Worm (Caenorhabditis elegans): ENCODE results near the gene F57C12.2.

DNA sequence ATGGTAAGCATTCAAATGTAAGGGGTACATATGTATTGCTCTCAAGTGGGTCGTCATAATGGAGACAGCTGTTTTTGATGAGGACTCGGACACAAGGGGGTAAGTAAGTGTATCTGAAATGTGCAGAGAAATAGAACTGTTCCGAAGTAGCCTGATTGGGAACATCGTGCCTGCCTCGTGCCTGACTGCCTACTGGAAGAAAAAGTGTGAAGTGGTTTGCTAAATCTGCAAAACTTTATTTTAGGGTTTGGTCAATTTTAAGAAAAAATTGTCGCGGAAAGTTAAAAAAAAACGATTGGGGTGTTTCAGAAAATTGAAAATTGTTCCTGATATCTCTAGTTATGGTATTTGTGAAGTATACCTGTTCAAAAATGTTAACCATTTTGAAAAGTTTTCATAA is 6.0 kb upstream of the F57C12.2 start, which contains the start of gene hlh-19:
- TF ChIP-seq flt-1 (GFP tag; IDR thresholded peaks at IDR 0.05) = no peak
- TF ChIP-seq ztf-29 (GFP tag; IDR thresholded peaks at IDR 0.05) = no peak
- TF ChIP-seq ref-1 (GFP tag; conservative IDR thresholded peaks at IDR 0.05) = no peak
- no peak for TF ChIP-seq cog-1 (tag; optimal IDR thresholded peaks at IDR 0.05)

All from whole organism, midembryonic.